Worm (Caenorhabditis elegans): ENCODE data around the gene rpl-39.
A peak's percentile ranks its signal among the peaks of the same experiment; 100 is the strongest.

rpl-39 gene

ce11 chrV:7804064-7804800 lies 28.4 kb upstream of the rpl-39 start, which contains the start of gene uvs-1 (continued):
- no peak for TF ChIP-seq hmg-20 (GFP tag; IDR thresholded peaks at IDR 0.05)
- no peak for TF ChIP-seq ceh-79 (tag; optimal IDR thresholded peaks at IDR 0.05)
- TF ChIP-seq nfyb-1 (GFP tag; IDR thresholded peaks at IDR 0.05): no peak
- TF ChIP-seq ets-4 (GFP tag; optimal IDR thresholded peaks at IDR 0.05): no peak
- no peak for TF ChIP-seq ekl-4 (GFP tag; IDR thresholded peaks at IDR 0.05)
- TF ChIP-seq somi-1 (GFP tag; optimal IDR thresholded peaks at IDR 0.05): no peak
- no peak for TF ChIP-seq bed-1 (GFP tag; IDR thresholded peaks at IDR 0.05)
- no peak for TF ChIP-seq sea-2 (GFP tag; IDR thresholded peaks at IDR 0.05)
- TF ChIP-seq rcor-1 (GFP tag; IDR thresholded peaks at IDR 0.05): no peak
- TF ChIP-seq nhr-27 (tag; optimal IDR thresholded peaks at IDR 0.05): no peak
- TF ChIP-seq nfya-2 (GFP tag; IDR thresholded peaks at IDR 0.05): no peak
- no peak for TF ChIP-seq ceh-40 (GFP tag; IDR thresholded peaks at IDR 0.05)
- no peak for TF ChIP-seq pha-4 (tag; optimal IDR thresholded peaks at IDR 0.05)
- TF ChIP-seq attf-5 (GFP tag; optimal IDR thresholded peaks at IDR 0.05): peak; percentile 75
- TF ChIP-seq madf-10 (tag; optimal IDR thresholded peaks at IDR 0.05): peak; percentile 36
- no peak for TF ChIP-seq F55B11.4 (tag; optimal IDR thresholded peaks at IDR 0.05; ENCODE audit: borderline replicate concordance, insufficient read depth)
- no peak for TF ChIP-seq snpc-1.3 (tag; optimal IDR thresholded peaks at IDR 0.05; ENCODE audit: insufficient read depth)
- no peak for TF ChIP-seq ztf-25 (GFP tag; IDR thresholded peaks at IDR 0.05)
- peak; percentile 32 for TF ChIP-seq ztf-18 (tag; optimal IDR thresholded peaks at IDR 0.05)
- no peak for TF ChIP-seq let-607 (tag; optimal IDR thresholded peaks at IDR 0.05)
- no peak for TF ChIP-seq lsl-1 (GFP tag; optimal IDR thresholded peaks at IDR 0.05)
- TF ChIP-seq zim-3 (tag; optimal IDR thresholded peaks at IDR 0.05): no peak
- no peak for TF ChIP-seq B0035.1 (tag; optimal IDR thresholded peaks at IDR 0.05)
- TF ChIP-seq nhr-120 (GFP tag; IDR thresholded peaks at IDR 0.05): no peak
- TF ChIP-seq ceh-27 (GFP tag; optimal IDR thresholded peaks at IDR 0.05): peak; percentile 51
- no peak for TF ChIP-seq lir-1 (GFP tag; conservative IDR thresholded peaks at IDR 0.05)
- TF ChIP-seq F57A8.1 (GFP tag; optimal IDR thresholded peaks at IDR 0.05): no peak
- no peak for TF ChIP-seq rpc-1 (optimal IDR thresholded peaks at IDR 0.05)
- TF ChIP-seq rpc-1 (tag; optimal IDR thresholded peaks at IDR 0.05): no peak
- TF ChIP-seq rec-8 (tag; optimal IDR thresholded peaks at IDR 0.05): no peak
- no peak for TF ChIP-seq cebp-1 (GFP tag; IDR thresholded peaks at IDR 0.05)
- peak; percentile 61 for TF ChIP-seq cebp-1 (tag; optimal IDR thresholded peaks at IDR 0.05)
- no peak for TF ChIP-seq ztf-22 (GFP tag; optimal IDR thresholded peaks at IDR 0.05)
- no peak for TF ChIP-seq him-1 (tag; optimal IDR thresholded peaks at IDR 0.05)
- TF ChIP-seq F10E7.11 (tag; optimal IDR thresholded peaks at IDR 0.05): no peak
- no peak; the same call in none of the 2 replicates for TF ChIP-seq zfh-2 (GFP tag; conservative IDR thresholded peaks at IDR 0.05)
- TF ChIP-seq attf-6 (GFP tag; IDR thresholded peaks at IDR 0.05): peak; percentile 52; the same call in 1 of the 2 replicates
- no peak for TF ChIP-seq tbp1 (GFP tag; optimal IDR thresholded peaks at IDR 0.05)
- TF ChIP-seq C17E4.6 (GFP tag; IDR thresholded peaks at IDR 0.05): 0 out of 2 replicates have a peak, but pooled peaks have one; percentile 28
- TF ChIP-seq B0261.1 (tag; optimal IDR thresholded peaks at IDR 0.05): no peak
- no peak for TF ChIP-seq F52B5.7 (tag; optimal IDR thresholded peaks at IDR 0.05)
- TF ChIP-seq dpl-1 (GFP tag; optimal IDR thresholded peaks at IDR 0.05): peak; percentile 51
- no peak for TF ChIP-seq ztf-3 (GFP tag; optimal IDR thresholded peaks at IDR 0.05)
- TF ChIP-seq F37B4.10 (GFP tag; IDR thresholded peaks at IDR 0.05): no peak
- no peak for TF ChIP-seq akir-1 (GFP tag; optimal IDR thresholded peaks at IDR 0.05)
- no peak for TF ChIP-seq K11D2.4 (GFP tag; IDR thresholded peaks at IDR 0.05)
- TF ChIP-seq F33H1.4 (GFP tag; IDR thresholded peaks at IDR 0.05): peak; percentile 65
- TF ChIP-seq Y95B8A.8 (GFP tag; IDR thresholded peaks at IDR 0.05): no peak
